Worm (Caenorhabditis elegans) whole organism, mixed stage, embryonic: ENCODE measurements around the gene T06D8.2.

ENCODE experiments used
- M03D4.4 ChIP-seq: sonication (generic microtip); optimal IDR thresholded peaks from 2 replicates; lab custom pipeline; 2017; ENCODE audit warnings: mild to moderate bottlenecking, missing genetic modification characterization, missing compliant biosample characterization
- bed-3 ChIP-seq: fragments of 200-800 bp; sonication (Bioruptor generic); optimal IDR thresholded peaks from 3 replicates; lab custom pipeline; 2018; ENCODE audit warnings: mild to moderate bottlenecking, missing genetic modification characterization, moderate library complexity, missing compliant biosample characterization
- blmp-1 ChIP-seq: fragments of 150-350 bp; optimal IDR thresholded peaks from 2 replicates; lab custom pipeline; 2014; ENCODE audit warnings: missing biosample characterization, missing genetic modification characterization
- ceh-39 ChIP-seq: fragments of 150-350 bp; optimal IDR thresholded peaks from 2 replicates; lab custom pipeline; 2014; ENCODE audit warnings: missing biosample characterization, missing genetic modification characterization
- ceh-43 ChIP-seq: fragments of 200-800 bp; sonication (Bioruptor generic); optimal IDR thresholded peaks from 2 replicates; lab custom pipeline; 2018; ENCODE audit warnings: mild to moderate bottlenecking, missing genetic modification characterization, moderate library complexity, missing compliant biosample characterization
- ceh-83 ChIP-seq: fragments of 200-800 bp; sonication (Bioruptor generic); optimal IDR thresholded peaks from 2 replicates; lab custom pipeline; 2018; ENCODE audit warnings: mild to moderate bottlenecking, missing genetic modification characterization, missing compliant biosample characterization
- ces-1 ChIP-seq: fragments of 150-350 bp; optimal IDR thresholded peaks from 2 replicates; lab custom pipeline; 2014; ENCODE audit warnings: missing biosample characterization, missing genetic modification reagents, missing genetic modification characterization
- cnd-1 ChIP-seq: fragments of 200-800 bp; sonication (Bioruptor generic); optimal IDR thresholded peaks from 2 replicates; lab custom pipeline; 2018; ENCODE audit warnings: mild to moderate bottlenecking, missing genetic modification characterization, missing compliant biosample characterization
- drap-1 ChIP-seq: fragments of 200-800 bp; sonication (Bioruptor generic); optimal IDR thresholded peaks from 3 replicates; lab custom pipeline; 2018; ENCODE audit warnings: mild to moderate bottlenecking, missing genetic modification characterization, missing compliant biosample characterization
- elt-1 ChIP-seq: sonication (generic microtip); optimal IDR thresholded peaks from 2 replicates; lab custom pipeline; 2017; ENCODE audit warnings: missing genetic modification characterization, mild to moderate bottlenecking, missing compliant biosample characterization, antibody characterized with exemption, moderate library complexity, borderline replicate concordance; ENCODE audit not compliant: insufficient read depth
- flh-1 ChIP-seq: fragments of 200-800 bp; sonication (Bioruptor generic); optimal IDR thresholded peaks from 2 replicates; lab custom pipeline; 2018; ENCODE audit warnings: mild to moderate bottlenecking, missing genetic modification characterization, moderate library complexity, missing compliant biosample characterization
- ham-2 ChIP-seq: fragments of 200-800 bp; sonication (Bioruptor generic); optimal IDR thresholded peaks from 2 replicates; lab custom pipeline; 2018; ENCODE audit warnings: mild to moderate bottlenecking, missing genetic modification characterization, missing compliant biosample characterization
- hlh-1 ChIP-seq: fragments of 150-350 bp; optimal IDR thresholded peaks from 2 replicates; lab custom pipeline; 2014; ENCODE audit warnings: missing biosample characterization, missing genetic modification reagents, missing genetic modification characterization
- lin-13 ChIP-seq: fragments of 150-350 bp; optimal IDR thresholded peaks from 2 replicates; lab custom pipeline; 2014; ENCODE audit warnings: missing biosample characterization, missing genetic modification characterization
- lin-32 ChIP-seq: fragments of 200-800 bp; sonication (Bioruptor generic); optimal IDR thresholded peaks from 2 replicates; lab custom pipeline; 2018; ENCODE audit warnings: mild to moderate bottlenecking, missing genetic modification characterization, missing compliant biosample characterization
- mab-5 ChIP-seq: fragments of 150-350 bp; optimal IDR thresholded peaks from 2 replicates; lab custom pipeline; 2014; ENCODE audit warnings: missing biosample characterization, missing genetic modification characterization
- mls-2 ChIP-seq: sonication (generic microtip); optimal IDR thresholded peaks from 2 replicates; lab custom pipeline; 2016; ENCODE audit warnings: mild to moderate bottlenecking, missing genetic modification characterization, moderate library complexity, missing compliant biosample characterization
- nhr-12 ChIP-seq: fragments of 150-350 bp; optimal IDR thresholded peaks from 2 replicates; lab custom pipeline; 2014; ENCODE audit warnings: missing biosample characterization, missing genetic modification characterization
- nhr-2 ChIP-seq: fragments of 150-350 bp; optimal IDR thresholded peaks from 2 replicates; lab custom pipeline; 2014; ENCODE audit warnings: missing biosample characterization, missing genetic modification characterization
- nhr-237 ChIP-seq: fragments of 150-350 bp; optimal IDR thresholded peaks from 2 replicates; lab custom pipeline; 2014; ENCODE audit warnings: missing biosample characterization, missing genetic modification characterization
- nhr-28 ChIP-seq: fragments of 150-350 bp; optimal IDR thresholded peaks from 2 replicates; lab custom pipeline; 2014; ENCODE audit warnings: missing biosample characterization, missing genetic modification characterization
- nhr-76 ChIP-seq: sonication (generic microtip); optimal IDR thresholded peaks from 2 replicates; lab custom pipeline; 2017; ENCODE audit warnings: missing biosample characterization, missing genetic modification characterization
- pha-4 ChIP-seq: fragments of 150-350 bp; optimal IDR thresholded peaks from 2 replicates; lab custom pipeline; 2018; ENCODE audit warnings: missing biosample characterization, missing genetic modification reagents, missing genetic modification characterization
- snpc-4 ChIP-seq: fragments of 150-350 bp; optimal IDR thresholded peaks from 2 replicates; lab custom pipeline; 2014; ENCODE audit warnings: missing biosample characterization, missing genetic modification characterization
- sptf-1 ChIP-seq: sonication (generic microtip); optimal IDR thresholded peaks from 2 replicates; lab custom pipeline; 2017; ENCODE audit warnings: mild to moderate bottlenecking, missing genetic modification characterization, moderate library complexity, missing compliant biosample characterization
- tbx-8 ChIP-seq: fragments of 200-800 bp; sonication (Bioruptor generic); optimal IDR thresholded peaks from 2 replicates; lab custom pipeline; 2018; ENCODE audit warnings: mild to moderate bottlenecking, missing genetic modification characterization, moderate library complexity, missing compliant biosample characterization
- unc-120 ChIP-seq: sonication (generic microtip); optimal IDR thresholded peaks from 2 replicates; lab custom pipeline; 2017; ENCODE audit warnings: missing genetic modification characterization, missing compliant biosample characterization; ENCODE audit not compliant: poor library complexity, severe bottlenecking
- unc-39 ChIP-seq: fragments of 150-350 bp; optimal IDR thresholded peaks from 2 replicates; lab custom pipeline; 2014; ENCODE audit warnings: missing biosample characterization, missing genetic modification characterization
- unc-62 ChIP-seq: fragments of 150-350 bp; optimal IDR thresholded peaks from 2 replicates; lab custom pipeline; 2014; ENCODE audit warnings: missing biosample characterization, missing genetic modification reagents, missing genetic modification characterization
- ztf-11 ChIP-seq: fragments of 150-350 bp; optimal IDR thresholded peaks from 2 replicates; lab custom pipeline; 2014; ENCODE audit warnings: missing biosample characterization, missing genetic modification characterization

T06D8.2 gene

DNA sequence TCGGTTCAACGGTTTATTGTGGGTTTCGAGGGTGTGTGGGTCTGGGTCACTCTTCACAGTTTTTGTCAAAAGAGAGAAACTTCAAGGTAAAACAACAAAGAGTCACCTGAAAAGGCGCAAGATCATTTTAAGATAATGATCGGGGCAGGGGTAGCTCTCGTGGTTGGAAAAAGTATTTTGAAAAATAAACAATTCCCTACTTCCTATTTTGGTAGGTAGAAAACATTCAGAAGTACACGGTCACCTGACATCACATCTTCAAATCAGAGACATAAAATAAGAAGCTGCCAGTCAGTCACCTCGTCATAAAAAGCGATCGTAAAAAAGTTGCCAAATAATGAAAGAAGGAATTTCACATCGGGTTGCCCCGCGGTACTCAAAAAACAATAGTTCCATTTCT, 34.0 kb upstream of the T06D8.2 start:
- TF ChIP-seq mls-2 (tag; lab: Kevin White, UChicago), result no peak

DNA sequence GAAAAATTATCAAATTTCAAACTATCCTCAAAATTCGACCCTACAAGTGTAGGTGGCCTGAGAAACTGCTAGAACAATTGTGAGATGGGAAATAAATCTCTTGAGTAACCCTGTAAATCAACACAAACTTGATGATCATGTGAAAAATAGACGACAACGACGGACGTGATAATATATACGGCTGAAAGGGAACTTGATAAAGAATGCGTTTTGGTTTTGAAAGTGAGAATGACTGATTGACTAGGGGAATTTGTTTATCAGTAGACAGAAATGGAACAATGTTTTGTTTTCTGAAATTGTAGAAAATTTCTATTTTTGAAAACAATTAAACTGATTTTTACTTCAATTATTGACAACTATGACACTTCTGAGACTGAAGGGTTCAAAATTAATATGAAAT, 33.0 kb upstream of the T06D8.2 start:
- TF ChIP-seq ztf-11 (tag; lab: Kevin White, UChicago) (no peak), ceh-83 (GFP tag; lab: Kevin White, UChicago) (no peak), flh-1 (no peak), cnd-1 (tag; lab: Kevin White, UChicago) (no peak), pha-4 (tag; lab: Kevin White, UChicago) (no peak), nhr-12 (no peak), blmp-1 (tag; lab: Kevin White, UChicago) (no peak), nhr-237 (tag; lab: Kevin White, UChicago) (no peak), M03D4.4 (tag; lab: Kevin White, UChicago) (no peak), ces-1 (no peak), sptf-1 (tag; lab: Kevin White, UChicago) (no peak), nhr-28 (tag; lab: Kevin White, UChicago) (no peak)

DNA sequence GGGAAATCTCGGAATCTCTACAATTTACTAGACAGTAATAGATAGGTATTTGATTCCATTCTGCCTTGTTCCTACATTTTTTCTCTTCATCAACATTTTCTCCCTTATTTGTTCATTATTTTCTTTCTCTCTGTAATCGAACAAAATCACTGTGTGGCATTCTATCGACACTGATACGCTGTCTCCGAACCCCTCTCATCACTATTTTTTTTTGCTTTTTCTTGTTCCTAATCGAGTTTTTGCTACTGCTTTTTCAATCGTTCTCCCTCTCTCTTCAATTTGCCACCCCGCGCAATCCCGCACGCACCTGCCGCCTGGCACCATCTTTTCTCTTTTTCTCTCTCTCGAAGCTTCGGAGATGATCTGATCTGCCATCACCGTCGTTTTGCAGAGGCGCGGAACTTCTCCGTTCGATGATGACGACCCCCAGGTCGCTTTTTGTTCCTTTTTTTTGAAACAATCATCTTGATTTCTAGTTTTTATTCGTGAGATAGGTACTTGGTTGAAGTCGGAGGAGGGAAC, 26.2 kb upstream of the T06D8.2 start:
- no peak for TF ChIP-seq nhr-12
- no peak for TF ChIP-seq mls-2 (tag; lab: Kevin White, UChicago)
- no peak for TF ChIP-seq ceh-39 (tag; lab: Kevin White, UChicago)
- no peak for TF ChIP-seq elt-1 (tag; lab: Kevin White, UChicago)
- no peak for TF ChIP-seq unc-39 (tag; lab: Kevin White, UChicago)
- no peak for TF ChIP-seq ham-2 (GFP tag; lab: Kevin White, UChicago)
- TF ChIP-seq cnd-1 (tag; lab: Kevin White, UChicago), result no peak
- TF ChIP-seq lin-32 (GFP tag; lab: Kevin White, UChicago), result no peak
- no peak for TF ChIP-seq nhr-2 (tag; lab: Kevin White, UChicago)
- no peak for TF ChIP-seq tbx-8 (GFP tag; lab: Kevin White, UChicago)
- no peak for TF ChIP-seq unc-120 (tag; lab: Kevin White, UChicago)
- no peak for TF ChIP-seq unc-62 (GFP tag; lab: Kevin White, UChicago)

DNA sequence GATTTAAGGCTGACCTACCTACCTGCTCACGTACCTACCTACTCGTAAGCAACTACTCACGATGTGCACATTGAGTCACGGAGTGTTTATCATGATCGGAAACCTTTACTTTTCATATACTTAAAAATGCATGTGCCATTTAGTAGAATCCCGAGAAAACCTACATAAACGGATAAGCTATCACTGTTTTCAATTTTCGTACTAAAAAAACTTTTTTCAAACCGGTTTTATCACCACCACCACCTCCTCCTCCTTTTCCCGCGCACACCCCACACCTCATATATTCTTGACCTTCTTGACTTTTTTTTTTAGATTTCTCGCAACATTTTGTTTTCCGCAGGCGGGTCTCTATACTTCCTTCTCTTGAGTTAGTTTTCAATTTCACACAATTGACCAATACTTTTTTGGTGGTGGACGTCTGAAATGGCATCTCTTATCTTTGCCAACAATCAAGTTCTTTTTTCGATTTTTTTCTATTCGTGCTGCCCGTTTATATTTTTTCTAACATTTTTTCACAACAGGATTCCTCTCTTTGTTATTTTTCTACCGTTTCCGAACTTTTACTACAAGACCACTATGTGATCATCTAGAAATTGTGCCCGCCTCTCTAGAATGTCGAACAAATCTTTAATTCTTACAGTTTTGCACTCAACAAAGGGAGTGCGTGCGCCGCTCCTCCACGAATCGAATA, 23.8 kb upstream of the T06D8.2 start, which contains the start of gene srap-1:
Gene srap-1 (plus strand): TSS at position 641 of the 691 bp plus-strand sequence.
- TF ChIP-seq cnd-1 (tag; lab: Kevin White, UChicago), result no peak
- TF ChIP-seq nhr-28 (tag; lab: Kevin White, UChicago), result no peak
- no peak for TF ChIP-seq bed-3
- TF ChIP-seq pha-4 (tag; lab: Kevin White, UChicago), result no peak
- TF ChIP-seq hlh-1 (tag; lab: Kevin White, UChicago), result no peak
- no peak for TF ChIP-seq ceh-39 (tag; lab: Kevin White, UChicago)

DNA sequence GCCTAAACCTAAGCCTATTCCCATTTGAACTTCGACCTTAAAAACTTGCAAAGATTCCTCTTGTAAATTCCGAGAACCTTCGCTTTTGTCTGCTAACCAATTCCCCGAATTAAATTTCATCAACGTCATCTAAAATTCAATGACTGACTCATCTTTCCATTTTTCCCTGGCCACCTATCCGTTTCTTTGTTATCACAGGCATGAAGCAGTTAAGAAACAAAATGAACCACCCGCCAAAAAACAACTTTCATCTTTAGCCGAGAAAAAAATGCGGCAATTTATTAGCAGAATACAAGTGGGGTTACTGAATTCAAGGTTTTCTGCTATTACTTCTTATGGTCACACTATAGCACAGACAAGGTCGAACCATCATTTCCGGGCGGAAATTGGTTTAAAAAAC, 21.7 kb upstream of the T06D8.2 start:
- TF ChIP-seq unc-39 (tag; lab: Kevin White, UChicago) (no peak), nhr-237 (tag; lab: Kevin White, UChicago) (no peak), lin-13 (tag; lab: Kevin White, UChicago) (no peak), snpc-4 (tag; lab: Kevin White, UChicago) (no peak), pha-4 (tag; lab: Kevin White, UChicago) (no peak), ceh-83 (GFP tag; lab: Kevin White, UChicago) (no peak)

DNA sequence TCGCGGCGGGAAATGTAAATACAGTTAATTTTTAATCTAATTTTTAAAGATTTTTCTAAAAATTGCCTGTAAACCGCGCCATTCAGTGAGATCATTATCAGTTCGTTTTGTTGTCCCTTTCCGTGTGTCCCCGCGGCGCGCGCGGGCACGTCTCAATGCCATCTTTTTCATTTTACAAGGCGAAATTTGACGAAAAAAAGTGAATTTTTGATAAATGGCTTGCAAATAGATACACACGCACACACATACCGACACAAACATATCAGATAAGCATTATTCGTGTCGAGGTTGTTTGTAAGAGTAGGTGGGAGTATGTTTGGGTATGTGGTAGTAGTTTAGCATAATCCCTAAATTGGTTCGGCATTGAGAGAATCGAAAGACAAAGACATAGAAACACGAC, 20.7 kb upstream of the T06D8.2 start:
- TF ChIP-seq tbx-8 (GFP tag; lab: Kevin White, UChicago), result no peak
- no peak for TF ChIP-seq ceh-39 (tag; lab: Kevin White, UChicago)
- no peak for TF ChIP-seq flh-1
- no peak for TF ChIP-seq unc-120 (tag; lab: Kevin White, UChicago)
- TF ChIP-seq lin-32 (GFP tag; lab: Kevin White, UChicago), result no peak
- TF ChIP-seq cnd-1 (tag; lab: Kevin White, UChicago), result no peak
- TF ChIP-seq elt-1 (tag; lab: Kevin White, UChicago), result no peak
- TF ChIP-seq ces-1, result no peak
- no peak for TF ChIP-seq ztf-11 (tag; lab: Kevin White, UChicago)
- no peak for TF ChIP-seq lin-13 (tag; lab: Kevin White, UChicago)
- no peak for TF ChIP-seq nhr-76 (tag; lab: Kevin White, UChicago)
- no peak for TF ChIP-seq nhr-237 (tag; lab: Kevin White, UChicago)
- no peak for TF ChIP-seq hlh-1 (tag; lab: Kevin White, UChicago)
- TF ChIP-seq mab-5 (tag; lab: Kevin White, UChicago), result no peak
- no peak for TF ChIP-seq drap-1
- no peak for TF ChIP-seq nhr-12
- TF ChIP-seq ceh-43 (GFP tag; lab: Kevin White, UChicago), result no peak
- TF ChIP-seq, all 35 proteins: peak for 0
